Worm (Caenorhabditis elegans) whole organism, L4 larva: Measurements from ENCODE around the gene F08G12.3.

ENCODE experiments used
- F10B5.3 ChIP-seq: sonication (generic microtip); optimal IDR thresholded peaks from 2 replicates; lab custom pipeline; 2016; ENCODE audit warnings: mild to moderate bottlenecking, missing genetic modification characterization, missing compliant biosample characterization
- F26F4.8 ChIP-seq: fragments of 200-800 bp; sonication (Bioruptor generic); conservative IDR thresholded peaks from 2 replicates; pipeline ENCODE4 v1.3.6; 2022; ENCODE audit warnings: missing genetic modification characterization, missing compliant biosample characterization
- R02D3.7 ChIP-seq: fragments of 150-350 bp; sonication (generic microtip); optimal IDR thresholded peaks from 3 replicates; lab custom pipeline; 2014; ENCODE audit warnings: missing biosample characterization, missing genetic modification characterization
- Y5F2A.4 ChIP-seq: fragments of 200-800 bp; sonication (Bioruptor generic); optimal IDR thresholded peaks from 2 replicates; lab custom pipeline; 2018; ENCODE audit warnings: mild to moderate bottlenecking, missing genetic modification characterization, missing compliant biosample characterization
- ZK337.2 ChIP-seq: fragments of 200-800 bp; sonication (Bioruptor generic); IDR thresholded peaks from 2 replicates; pipeline ENCODE4 v1.3.6; 2022; ENCODE audit warnings: missing genetic modification reagents, missing genetic modification characterization, missing compliant biosample characterization
- arid-1 ChIP-seq: fragments of 200-800 bp; sonication (Bioruptor generic); conservative IDR thresholded peaks from 2 replicates; pipeline ENCODE4 v1.3.6; 2022; ENCODE audit warnings: missing genetic modification reagents, missing genetic modification characterization, missing compliant biosample characterization
- attf-4 ChIP-seq: sonication (generic microtip); optimal IDR thresholded peaks from 3 replicates; lab custom pipeline; 2017; ENCODE audit warnings: missing biosample characterization, missing genetic modification characterization
- ceh-28 ChIP-seq: fragments of 150-350 bp; optimal IDR thresholded peaks from 2 replicates; lab custom pipeline; 2014; ENCODE audit warnings: missing biosample characterization, missing genetic modification reagents, missing genetic modification characterization
- ceh-44 ChIP-seq: fragments of 200-800 bp; sonication (Bioruptor generic); IDR thresholded peaks from 2 replicates; pipeline ENCODE4 v1.3.6; 2022; ENCODE audit warnings: missing genetic modification reagents, missing genetic modification characterization, missing compliant biosample characterization
- ces-1 ChIP-seq: fragments of 150-350 bp; sonication (generic microtip); optimal IDR thresholded peaks from 4 replicates; lab custom pipeline; 2014; ENCODE audit warnings: missing biosample characterization, missing genetic modification reagents, missing genetic modification characterization
- ctbp-1 ChIP-seq: fragments of 200-800 bp; sonication (Bioruptor generic); IDR thresholded peaks from 2 replicates; pipeline ENCODE4 v1.3.6; 2022; ENCODE audit warnings: missing genetic modification reagents, missing genetic modification characterization, missing compliant biosample characterization
- daf-16 ChIP-seq, 3 experiments: sonication (generic microtip); optimal IDR thresholded peaks; 2 replicates each; lab custom pipeline; 2016 to 2017; ENCODE audit warnings: missing genetic modification characterization in 3 of 3, missing genetic modification reagents in 3 of 3, mild to moderate bottlenecking in 2 of 3, missing compliant biosample characterization in 2 of 3, missing biosample characterization in 1 of 3, moderate library complexity in 1 of 3
- daf-19 ChIP-seq: fragments of 200-800 bp; sonication (Bioruptor generic); conservative IDR thresholded peaks from 2 replicates; pipeline ENCODE4 v1.3.6; 2022; ENCODE audit warnings: missing genetic modification characterization, missing compliant biosample characterization
- dpl-1 ChIP-seq: fragments of 150-350 bp; optimal IDR thresholded peaks from 2 replicates; lab custom pipeline; 2014; ENCODE audit warnings: missing biosample characterization, missing genetic modification reagents, missing genetic modification characterization
- gei-8 ChIP-seq: fragments of 200-800 bp; sonication (Bioruptor generic); optimal IDR thresholded peaks from 2 replicates; lab custom pipeline; 2018; ENCODE audit warnings: mild to moderate bottlenecking, missing genetic modification characterization, missing compliant biosample characterization
- hlh-11 ChIP-seq: fragments of 200-800 bp; sonication (Bioruptor generic); optimal IDR thresholded peaks from 2 replicates; lab custom pipeline; 2018; ENCODE audit warnings: mild to moderate bottlenecking, missing genetic modification characterization, missing compliant biosample characterization
- hlh-30 ChIP-seq: sonication (generic microtip); optimal IDR thresholded peaks from 2 replicates; lab custom pipeline; 2017; ENCODE audit warnings: antibody characterized with exemption, mild to moderate bottlenecking, missing genetic modification characterization, missing compliant biosample characterization; ENCODE audit not compliant: insufficient read depth
- hmg-1.1 ChIP-seq: fragments of 200-800 bp; sonication (Bioruptor generic); IDR thresholded peaks from 2 replicates; pipeline ENCODE4 v1.3.6; 2022; ENCODE audit warnings: missing genetic modification reagents, missing genetic modification characterization, missing compliant biosample characterization
- lin-1 ChIP-seq: fragments of 200-800 bp; sonication (Bioruptor generic); IDR thresholded peaks from 2 replicates; pipeline ENCODE4 v1.3.6; 2022; ENCODE audit warnings: missing genetic modification reagents, missing genetic modification characterization, missing compliant biosample characterization
- lin-13 ChIP-seq: fragments of 150-350 bp; optimal IDR thresholded peaks from 2 replicates; lab custom pipeline; 2014; ENCODE audit warnings: missing biosample characterization, missing genetic modification reagents, missing genetic modification characterization
- lin-29 ChIP-seq: fragments of 200-800 bp; sonication (Bioruptor generic); IDR thresholded peaks from 2 replicates; pipeline ENCODE4 v1.3.6; 2022; ENCODE audit warnings: missing genetic modification reagents, missing genetic modification characterization, missing compliant biosample characterization
- lin-38 ChIP-seq: fragments of 200-800 bp; sonication (Bioruptor generic); IDR thresholded peaks from 2 replicates; pipeline ENCODE4 v1.3.6; 2022; ENCODE audit warnings: missing genetic modification reagents, missing genetic modification characterization, missing compliant biosample characterization
- lin-39 ChIP-seq: fragments of 150-350 bp; optimal IDR thresholded peaks from 2 replicates; lab custom pipeline; 2014; ENCODE audit warnings: missing biosample characterization, missing genetic modification reagents, missing genetic modification characterization
- lir-3 ChIP-seq: sonication (generic microtip); optimal IDR thresholded peaks from 2 replicates; lab custom pipeline; 2016; ENCODE audit warnings: mild to moderate bottlenecking, missing genetic modification characterization, missing compliant biosample characterization
- madf-9 ChIP-seq: fragments of 200-800 bp; sonication (Bioruptor generic); conservative IDR thresholded peaks from 2 replicates; pipeline ENCODE4 v1.3.6; 2022; ENCODE audit warnings: missing genetic modification reagents, missing genetic modification characterization, missing compliant biosample characterization
- mep-1 ChIP-seq: fragments of 150-350 bp; sonication (generic microtip); optimal IDR thresholded peaks from 3 replicates; lab custom pipeline; 2014; ENCODE audit warnings: missing biosample characterization, missing genetic modification characterization
- mxl-2 ChIP-seq: fragments of 200-800 bp; sonication (Bioruptor generic); conservative IDR thresholded peaks from 2 replicates; pipeline ENCODE4 v1.3.6; 2022; ENCODE audit warnings: missing genetic modification reagents, missing genetic modification characterization, missing compliant biosample characterization
- nhr-111 ChIP-seq: fragments of 200-800 bp; sonication (Bioruptor generic); optimal IDR thresholded peaks from 2 replicates; lab custom pipeline; 2018; ENCODE audit warnings: mild to moderate bottlenecking, missing genetic modification characterization, missing compliant biosample characterization
- nhr-28 ChIP-seq: fragments of 150-350 bp; optimal IDR thresholded peaks from 2 replicates; lab custom pipeline; 2014; ENCODE audit warnings: missing biosample characterization, missing genetic modification characterization
- nhr-41 ChIP-seq: fragments of 200-800 bp; sonication (Bioruptor generic); IDR thresholded peaks from 2 replicates; pipeline ENCODE4 v1.3.6; 2022; ENCODE audit warnings: missing genetic modification reagents, missing genetic modification characterization, missing compliant biosample characterization
- nhr-48 ChIP-seq: sonication (generic microtip); optimal IDR thresholded peaks from 2 replicates; lab custom pipeline; 2016; ENCODE audit warnings: mild to moderate bottlenecking, missing genetic modification characterization, missing compliant biosample characterization
- nhr-6 ChIP-seq: fragments of 150-350 bp; optimal IDR thresholded peaks from 2 replicates; lab custom pipeline; 2014; ENCODE audit warnings: missing biosample characterization, missing genetic modification characterization
- pha-4 ChIP-seq, 2 experiments: fragments of 150-350 bp in 1 of 2; fragments of 200-800 bp in 1 of 2; sonication (Bioruptor generic) in 1 of 2; IDR thresholded peaks in 1 of 2; optimal IDR thresholded peaks in 1 of 2; 2 replicates each; pipeline versions ENCODE4 v1.3.6 to Lab custom; 2014 to 2022; ENCODE audit warnings: missing genetic modification characterization in 2 of 2, missing genetic modification reagents in 2 of 2, missing biosample characterization in 1 of 2, missing compliant biosample characterization in 1 of 2
- php-3 ChIP-seq: fragments of 200-800 bp; sonication (Bioruptor generic); IDR thresholded peaks from 2 replicates; pipeline ENCODE4 v1.3.6; 2022; ENCODE audit warnings: missing genetic modification reagents, missing genetic modification characterization, missing compliant biosample characterization
- pqm-1 ChIP-seq: sonication (generic microtip); optimal IDR thresholded peaks from 2 replicates; lab custom pipeline; 2017; ENCODE audit warnings: missing biosample characterization, missing genetic modification characterization
- rbr-2 ChIP-seq: sonication (generic microtip); optimal IDR thresholded peaks from 2 replicates; lab custom pipeline; 2016; ENCODE audit warnings: missing genotype, missing genetic modification characterization, missing compliant biosample characterization
- spr-1 ChIP-seq: sonication (generic microtip); optimal IDR thresholded peaks from 2 replicates; lab custom pipeline; 2016; ENCODE audit warnings: mild to moderate bottlenecking, missing genetic modification characterization, missing compliant biosample characterization
- spr-3 ChIP-seq: fragments of 200-800 bp; sonication (Bioruptor generic); optimal IDR thresholded peaks from 2 replicates; lab custom pipeline; 2018; ENCODE audit warnings: mild to moderate bottlenecking, missing genetic modification characterization, missing compliant biosample characterization
- tra-1 ChIP-seq: fragments of 200-800 bp; sonication (Bioruptor generic); IDR thresholded peaks from 2 replicates; pipeline ENCODE4 v1.3.6; 2022; ENCODE audit warnings: missing genetic modification reagents, missing genetic modification characterization, missing compliant biosample characterization
- vab-7 ChIP-seq: fragments of 200-800 bp; sonication (Bioruptor generic); IDR thresholded peaks from 2 replicates; pipeline ENCODE4 v1.3.6; 2022; ENCODE audit warnings: missing genetic modification reagents, missing genetic modification characterization, missing compliant biosample characterization
- zfp-2 ChIP-seq: sonication (generic microtip); optimal IDR thresholded peaks from 2 replicates; lab custom pipeline; 2016; ENCODE audit warnings: mild to moderate bottlenecking, missing genetic modification characterization, missing compliant biosample characterization
- zfp-3 ChIP-seq: fragments of 200-800 bp; sonication (Bioruptor generic); conservative IDR thresholded peaks from 2 replicates; pipeline ENCODE4 v1.3.6; 2022; ENCODE audit warnings: missing genetic modification reagents, missing genetic modification characterization, missing compliant biosample characterization
- zip-2 ChIP-seq: fragments of 150-350 bp; optimal IDR thresholded peaks from 2 replicates; lab custom pipeline; 2014; ENCODE audit warnings: missing biosample characterization, missing genetic modification characterization

Gene F08G12.3

DNA sequence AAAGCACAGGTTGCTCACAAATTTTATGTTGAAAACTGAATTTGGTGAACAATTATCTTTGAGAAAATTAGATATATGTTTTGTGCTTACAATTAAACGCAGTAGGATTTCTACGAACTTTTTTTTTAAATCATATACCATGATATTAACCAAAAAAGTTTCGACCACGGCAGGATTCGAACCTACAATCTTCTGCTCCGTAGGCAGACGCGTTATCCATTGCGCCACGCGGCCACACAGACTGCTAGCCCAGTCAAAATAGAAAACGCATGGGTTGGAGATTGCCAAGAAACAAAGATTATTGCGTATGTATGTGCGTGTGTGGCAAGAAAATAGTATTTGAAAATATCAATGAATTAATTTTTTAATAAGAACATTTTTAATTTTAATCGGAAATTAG is 47.6 kb upstream of the F08G12.3 start (continued):
- TF ChIP-seq lin-38 (GFP tag; lab: Robert Waterston, UW) (peak; percentile 76), nhr-111 (GFP tag; lab: Kevin White, UChicago) (peak; percentile 59), F26F4.8 (GFP tag; lab: Robert Waterston, UW) (0 out of 2 replicates have a peak, but pooled peaks have one; percentile 35), lin-13 (peak; percentile 44), rbr-2 (tag; lab: Kevin White, UChicago) (peak; percentile 71), F10B5.3 (tag; lab: Kevin White, UChicago) (peak; percentile 53), ctbp-1 (peak; percentile 62), dpl-1 (GFP tag; lab: Kevin White, UChicago) (no peak), daf-19 (GFP tag; lab: Robert Waterston, UW) (peak; percentile 83), pha-4 (GFP tag; IDR thresholded peaks at IDR 0.05; lab: Robert Waterston, UW) (peak; percentile 78; the same call in 1 of the 2 replicates), pha-4 (tag; optimal IDR thresholded peaks at IDR 0.05; lab: Kevin White, UChicago) (no peak), nhr-48 (tag; lab: Kevin White, UChicago) (peak; percentile 48), ceh-44 (GFP tag; lab: Robert Waterston, UW) (peak; percentile 33; the same call in 1 of the 2 replicates), attf-4 (no peak), madf-9 (GFP tag; lab: Robert Waterston, UW) (peak; percentile 68), zfp-2 (tag; lab: Kevin White, UChicago) (peak; percentile 5), tra-1 (GFP tag; lab: Robert Waterston, UW) (peak; percentile 67; the same call in 1 of the 2 replicates), hmg-1.1 (GFP tag; lab: Robert Waterston, UW) (peak; percentile 80), arid-1 (GFP tag; lab: Robert Waterston, UW) (no peak), gei-8 (peak; percentile 65), zip-2 (tag; lab: Kevin White, UChicago) (peak; percentile 72), nhr-6 (tag; lab: Kevin White, UChicago) (peak; percentile 12), lin-29 (GFP tag; lab: Robert Waterston, UW) (no peak), lin-1 (peak; percentile 91), mep-1 (peak; percentile 75), hlh-30 (tag; lab: Kevin White, UChicago) (peak; percentile 50), nhr-28 (tag; lab: Kevin White, UChicago) (peak; percentile 25), lir-3 (tag; lab: Kevin White, UChicago) (peak; percentile 52), ces-1 (GFP tag; lab: Kevin White, UChicago) (no peak), Y5F2A.4 (GFP tag; lab: Kevin White, UChicago) (peak; percentile 59), spr-3 (no peak), php-3 (peak; percentile 71), ZK337.2 (GFP tag; lab: Robert Waterston, UW) (no peak), spr-1 (tag; lab: Kevin White, UChicago) (peak; percentile 50), daf-16 (GFP tag; optimal IDR thresholded peaks at IDR 0.05; lab: Kevin White, UChicago) (peak; percentile 65 to 70), daf-16 (tag; optimal IDR thresholded peaks at IDR 0.05; lab: Kevin White, UChicago) (peak; percentile 49), vab-7 (GFP tag; lab: Robert Waterston, UW) (peak; percentile 73), pqm-1 (tag; lab: Kevin White, UChicago) (no peak), R02D3.7 (tag; lab: Kevin White, UChicago) (no peak), nhr-41 (GFP tag; lab: Robert Waterston, UW) (0 out of 2 replicates have a peak, but pooled peaks have one; percentile 71), hlh-11 (peak; percentile 48), ceh-28 (tag; lab: Kevin White, UChicago) (no peak), mxl-2 (0 out of 2 replicates have a peak, but pooled peaks have one; percentile 4), zfp-3 (GFP tag; lab: Robert Waterston, UW) (no peak; the same call in 1 of the 2 replicates), lin-39 (tag; lab: Kevin White, UChicago) (no peak)
